Fruit fly (Drosophila melanogaster): ENCODE results near the gene obst-I.

obst-I gene

dm6 chr3L:2257412-2257862 lies 10.2 kb upstream of the obst-I start, which contains the start of the genes CG1275 and Elp5 (continued):
- TF ChIP-seq CG1832 (GFP tag; optimal IDR thresholded peaks at IDR 0.05) (no peak), CG2678 (tag; optimal IDR thresholded peaks at IDR 0.05) (peak; percentile 99), Nf-YA (GFP tag; IDR thresholded peaks at IDR 0.05) (peak; percentile 99), crp (GFP tag; optimal IDR thresholded peaks at IDR 0.05) (peak in 1 of 2 experiments; percentile 71), CG11247 (GFP tag; IDR thresholded peaks at IDR 0.05) (peak; percentile 100), CG18619 (GFP tag; optimal IDR thresholded peaks at IDR 0.05) (peak; percentile 97), CG10565 (GFP tag; optimal IDR thresholded peaks at IDR 0.05) (peak; percentile 57), CG10321 (GFP tag; IDR thresholded peaks at IDR 0.05) (peak; percentile 87), da (GFP tag; optimal IDR thresholded peaks at IDR 0.05) (peak; percentile 90), CG1792 (GFP tag; optimal IDR thresholded peaks at IDR 0.05) (peak; percentile 88), mam (GFP tag; optimal IDR thresholded peaks at IDR 0.05) (peak; percentile 97), CG8944 (GFP tag; optimal IDR thresholded peaks at IDR 0.05) (peak; percentile 96), zfh1 (GFP tag; IDR thresholded peaks at IDR 0.05) (peak; percentile 100), esg (GFP tag; conservative IDR thresholded peaks at IDR 0.05) (peak; percentile 99), YL-1 (GFP tag; optimal IDR thresholded peaks at IDR 0.05) (peak; percentile 95), nerfin-2 (GFP tag; IDR thresholded peaks at IDR 0.05; ENCODE audit: partially characterized antibody) (0 out of 2 replicates have a peak, but pooled peaks have one; percentile 26), CG12942 (GFP tag; optimal IDR thresholded peaks at IDR 0.05) (peak; percentile 97), CG15269 (tag; optimal IDR thresholded peaks at IDR 0.05) (peak; percentile 98), tup (GFP tag; optimal IDR thresholded peaks at IDR 0.05) (peak; percentile 96), Elba2 (GFP tag; optimal IDR thresholded peaks at IDR 0.05) (peak; percentile 84), CG6813 (GFP tag; optimal IDR thresholded peaks at IDR 0.05) (peak; percentile 84), ssp (GFP tag; IDR thresholded peaks at IDR 0.05) (peak; percentile 95), ato (GFP tag; IDR thresholded peaks at IDR 0.05; ENCODE audit: partially characterized antibody) (0 out of 2 replicates have a peak, but pooled peaks have one; percentile 6), caup (GFP tag; optimal IDR thresholded peaks at IDR 0.05; ENCODE audit: severe bottlenecking) (peak; percentile 97), repo (GFP tag; optimal IDR thresholded peaks at IDR 0.05) (peak; percentile 91), Trl (optimal IDR thresholded peaks at IDR 0.05) (peak in 1 of 2 experiments; percentile 6), Trl (GFP tag; optimal IDR thresholded peaks at IDR 0.05) (peak; percentile 96), cato (GFP tag; optimal IDR thresholded peaks at IDR 0.05; ENCODE audit: borderline replicate concordance) (peak; percentile 97), lilli (GFP tag; optimal IDR thresholded peaks at IDR 0.05) (peak; percentile 99), CG6654 (GFP tag; optimal IDR thresholded peaks at IDR 0.05) (peak; percentile 84), sob (GFP tag; IDR thresholded peaks at IDR 0.05) (peak; percentile 99), Xrp1 (GFP tag; IDR thresholded peaks at IDR 0.05) (peak; percentile 99), ci (GFP tag; IDR thresholded peaks at IDR 0.05) (peak; percentile 100), tap (tag; optimal IDR thresholded peaks at IDR 0.05) (peak; percentile 99), HmgZ (tag; optimal IDR thresholded peaks at IDR 0.05) (peak; percentile 98), mld (GFP tag; IDR thresholded peaks at IDR 0.05; ENCODE audit: partially characterized antibody) (no peak), CG14667 (GFP tag; IDR thresholded peaks at IDR 0.05) (peak; percentile 99), ttk (GFP tag; IDR thresholded peaks at IDR 0.05) (peak; percentile 99), CG12744 (GFP tag; optimal IDR thresholded peaks at IDR 0.05) (peak; percentile 97), CG33213 (GFP tag; optimal IDR thresholded peaks at IDR 0.05) (peak; percentile 96), Ets65A (GFP tag) (peak; percentile 100), CG15011 (GFP tag; optimal IDR thresholded peaks at IDR 0.05) (peak; percentile 91), dmrt99B (tag; optimal IDR thresholded peaks at IDR 0.05) (peak; percentile 99), al (GFP tag; IDR thresholded peaks at IDR 0.05) (peak; percentile 99), tio (GFP tag; optimal IDR thresholded peaks at IDR 0.05) (peak; percentile 97), Hmx (GFP tag; optimal IDR thresholded peaks at IDR 0.05) (peak; percentile 95), unpg (GFP tag; optimal IDR thresholded peaks at IDR 0.05) (peak; percentile 99), gcm2 (GFP tag; optimal IDR thresholded peaks at IDR 0.05) (peak; percentile 94), CG17359 (tag; optimal IDR thresholded peaks at IDR 0.05) (peak; percentile 99), CG42726 (GFP tag; IDR thresholded peaks at IDR 0.05; ENCODE audit: partially characterized antibody) (no peak), NFAT (GFP tag; IDR thresholded peaks at IDR 0.05) (peak; percentile 99)

Data from whole organism, embryonic.